Fruit fly (Drosophila melanogaster): ENCODE measurements around the gene CG31717.

dm6 chr2L:10201743-10202142, 48.8 kb upstream of the CG31717 start:
- TF ChIP-seq h (optimal IDR thresholded peaks at IDR 0.05) (no peak), psq (optimal IDR thresholded peaks at IDR 0.05) (no peak), Sin3A (optimal IDR thresholded peaks at IDR 0.05) (no peak), ttk (optimal IDR thresholded peaks at IDR 0.05) (no peak), insv (optimal IDR thresholded peaks at IDR 0.05) (no peak)
